Worm (Caenorhabditis elegans) whole organism, young adult: ENCODE measurements around the gene F20B6.9.

ENCODE experiments used
- B0019.2 ChIP-seq: fragments of 200-800 bp; sonication (Bioruptor generic); conservative IDR thresholded peaks from 2 replicates; pipeline ENCODE4 v1.3.6; 2022; ENCODE audit warnings: missing genetic modification reagents, missing genetic modification characterization, missing compliant biosample characterization
- B0261.1 ChIP-seq: sonication (generic microtip); optimal IDR thresholded peaks from 2 replicates; lab custom pipeline; 2016; ENCODE audit warnings: mild to moderate bottlenecking, missing genetic modification characterization, moderate library complexity, missing compliant biosample characterization
- D2030.7 ChIP-seq: fragments of 200-800 bp; sonication (Bioruptor generic); IDR thresholded peaks from 2 replicates; pipeline ENCODE4 v1.3.6; 2022; ENCODE audit warnings: missing genetic modification reagents, missing genetic modification characterization, missing compliant biosample characterization
- F10E7.11 ChIP-seq: sonication (generic microtip); optimal IDR thresholded peaks from 2 replicates; lab custom pipeline; 2017; ENCODE audit warnings: mild to moderate bottlenecking, missing genetic modification characterization, moderate library complexity, missing compliant biosample characterization
- F22D6.2 ChIP-seq: sonication (generic microtip); optimal IDR thresholded peaks from 2 replicates; lab custom pipeline; 2016; ENCODE audit warnings: mild to moderate bottlenecking, missing genetic modification characterization, missing compliant biosample characterization
- F23B12.7 ChIP-seq: sonication (generic microtip); optimal IDR thresholded peaks from 2 replicates; lab custom pipeline; 2017; ENCODE audit warnings: missing genetic modification characterization, mild to moderate bottlenecking, missing compliant biosample characterization, antibody characterized with exemption, moderate library complexity; ENCODE audit not compliant: insufficient read depth
- F33H1.4 ChIP-seq: fragments of 200-800 bp; sonication (Bioruptor generic); IDR thresholded peaks from 2 replicates; pipeline ENCODE4 v1.3.6; 2022; ENCODE audit warnings: missing genetic modification reagents, missing genetic modification characterization, missing compliant biosample characterization
- F37B4.10 ChIP-seq: fragments of 200-800 bp; sonication (Bioruptor generic); IDR thresholded peaks from 2 replicates; pipeline ENCODE4 v1.3.6; 2022; ENCODE audit warnings: missing genetic modification characterization, missing compliant biosample characterization
- F52B5.7 ChIP-seq: sonication (generic microtip); optimal IDR thresholded peaks from 2 replicates; lab custom pipeline; 2016; ENCODE audit warnings: mild to moderate bottlenecking, missing genetic modification characterization, missing compliant biosample characterization
- F55B11.4 ChIP-seq: sonication (generic microtip); optimal IDR thresholded peaks from 2 replicates; lab custom pipeline; 2016; ENCODE audit warnings: missing compliant biosample characterization, missing genetic modification characterization, borderline replicate concordance; ENCODE audit not compliant: insufficient read depth
- F57C9.4 ChIP-seq: sonication (generic microtip); optimal IDR thresholded peaks from 2 replicates; lab custom pipeline; 2017; ENCODE audit warnings: mild to moderate bottlenecking, missing genetic modification characterization, missing compliant biosample characterization
- K11D2.4 ChIP-seq: fragments of 200-800 bp; sonication (Bioruptor generic); IDR thresholded peaks from 2 replicates; pipeline ENCODE4 v1.3.6; 2022; ENCODE audit warnings: missing genetic modification reagents, missing genetic modification characterization, missing compliant biosample characterization
- Y53F4B.3 ChIP-seq: fragments of 200-800 bp; sonication (Bioruptor generic); IDR thresholded peaks from 2 replicates; pipeline ENCODE4 v1.3.6; 2022; ENCODE audit warnings: missing genetic modification reagents, missing genetic modification characterization, missing compliant biosample characterization
- akir-1 ChIP-seq: fragments of 200-800 bp; sonication (Bioruptor generic); optimal IDR thresholded peaks from 2 replicates; lab custom pipeline; 2018; ENCODE audit warnings: mild to moderate bottlenecking, missing genetic modification characterization, moderate library complexity, missing compliant biosample characterization
- atf-7 ChIP-seq: sonication (generic microtip); optimal IDR thresholded peaks from 2 replicates; lab custom pipeline; 2017; ENCODE audit warnings: mild to moderate bottlenecking, missing genetic modification characterization, missing compliant biosample characterization
- cebp-1 ChIP-seq, 2 experiments: fragments of 200-800 bp in 1 of 2; sonication (Bioruptor generic) in 1 of 2; sonication (generic microtip) in 1 of 2; IDR thresholded peaks in 1 of 2; optimal IDR thresholded peaks in 1 of 2; 2 replicates each; pipeline versions ENCODE4 v1.3.6 to Lab custom; 2017 to 2022; ENCODE audit warnings: missing compliant biosample characterization in 2 of 2, missing genetic modification characterization in 2 of 2, mild to moderate bottlenecking in 1 of 2, missing genetic modification reagents in 1 of 2, moderate library complexity in 1 of 2
- ceh-100 ChIP-seq: fragments of 200-800 bp; sonication (Bioruptor generic); IDR thresholded peaks from 2 replicates; pipeline ENCODE4 v1.3.6; 2022; ENCODE audit warnings: missing genetic modification reagents, missing genetic modification characterization, missing compliant biosample characterization
- die-1 ChIP-seq: sonication (generic microtip); optimal IDR thresholded peaks from 2 replicates; lab custom pipeline; 2016; ENCODE audit warnings: missing genotype, mild to moderate bottlenecking, missing genetic modification characterization, missing compliant biosample characterization
- dpff-1 ChIP-seq: sonication (generic microtip); optimal IDR thresholded peaks from 2 replicates; lab custom pipeline; 2017; ENCODE audit warnings: mild to moderate bottlenecking, missing genetic modification characterization, missing compliant biosample characterization
- egl-44 ChIP-seq: fragments of 200-800 bp; sonication (Bioruptor generic); IDR thresholded peaks from 2 replicates; pipeline ENCODE4 v1.3.6; 2022; ENCODE audit warnings: missing genetic modification reagents, missing genetic modification characterization, missing compliant biosample characterization
- fkh-3 ChIP-seq: sonication (generic microtip); optimal IDR thresholded peaks from 2 replicates; lab custom pipeline; 2016; ENCODE audit warnings: mild to moderate bottlenecking, missing genetic modification characterization, missing compliant biosample characterization
- him-1 ChIP-seq: sonication (generic microtip); optimal IDR thresholded peaks from 2 replicates; lab custom pipeline; 2016; ENCODE audit warnings: missing genotype, missing genetic modification reagents, missing genetic modification characterization, missing compliant biosample characterization
- hlh-12 ChIP-seq: sonication (generic microtip); optimal IDR thresholded peaks from 2 replicates; lab custom pipeline; 2016; ENCODE audit warnings: missing genetic modification characterization, missing compliant biosample characterization
- hmg-1.2 ChIP-seq: fragments of 200-800 bp; sonication (Bioruptor generic); IDR thresholded peaks from 2 replicates; pipeline ENCODE4 v1.3.6; 2022; ENCODE audit warnings: missing genetic modification reagents, missing genetic modification characterization, missing compliant biosample characterization
- hrde-1 ChIP-seq: sonication (generic microtip); optimal IDR thresholded peaks from 2 replicates; lab custom pipeline; 2016; ENCODE audit warnings: missing genetic modification characterization, mild to moderate bottlenecking, missing compliant biosample characterization, moderate library complexity, missing genotype, missing genetic modification reagents, borderline replicate concordance
- lin-35 ChIP-seq, 3 experiments: fragments of 150-350 bp in 2 of 3; sonication (generic microtip) in 1 of 3; optimal IDR thresholded peaks; 2 replicates each; lab custom pipeline; 2014 to 2018; ENCODE audit warnings: missing biosample characterization in 3 of 3, missing genetic modification characterization in 3 of 3, missing genetic modification reagents in 3 of 3
- lsl-1 ChIP-seq: fragments of 200-800 bp; sonication (Bioruptor generic); optimal IDR thresholded peaks from 2 replicates; lab custom pipeline; 2018; ENCODE audit warnings: mild to moderate bottlenecking, missing genetic modification characterization, moderate library complexity, missing compliant biosample characterization
- lsy-27 ChIP-seq: sonication (generic microtip); optimal IDR thresholded peaks from 2 replicates; lab custom pipeline; 2017; ENCODE audit warnings: missing genetic modification characterization, mild to moderate bottlenecking, missing compliant biosample characterization, antibody characterized with exemption, missing genotype, borderline replicate concordance; ENCODE audit not compliant: insufficient read depth
- madf-8 ChIP-seq: fragments of 200-800 bp; sonication (Bioruptor generic); conservative IDR thresholded peaks from 2 replicates; pipeline ENCODE4 v1.3.6; 2022; ENCODE audit warnings: missing genetic modification reagents, missing genetic modification characterization, missing compliant biosample characterization
- mxl-1 ChIP-seq: sonication (generic microtip); optimal IDR thresholded peaks from 2 replicates; lab custom pipeline; 2016; ENCODE audit warnings: missing genetic modification characterization, missing compliant biosample characterization
- nhr-120 ChIP-seq: fragments of 200-800 bp; sonication (Bioruptor generic); IDR thresholded peaks from 2 replicates; pipeline ENCODE4 v1.3.6; 2022; ENCODE audit warnings: missing genetic modification characterization, missing compliant biosample characterization
- nhr-90 ChIP-seq: sonication (generic microtip); optimal IDR thresholded peaks from 2 replicates; lab custom pipeline; 2016; ENCODE audit warnings: missing genotype, mild to moderate bottlenecking, missing genetic modification characterization, missing compliant biosample characterization
- pbrm-1 ChIP-seq: fragments of 200-800 bp; sonication (Bioruptor generic); IDR thresholded peaks from 2 replicates; pipeline ENCODE4 v1.3.6; 2022; ENCODE audit warnings: missing genetic modification reagents, missing genetic modification characterization, missing compliant biosample characterization
- sdz-38 ChIP-seq: sonication (generic microtip); optimal IDR thresholded peaks from 2 replicates; lab custom pipeline; 2016; ENCODE audit warnings: missing genotype, missing genetic modification characterization, missing compliant biosample characterization
- snpc-1.1 ChIP-seq: sonication (generic microtip); optimal IDR thresholded peaks from 2 replicates; lab custom pipeline; 2017; ENCODE audit warnings: missing genetic modification characterization, mild to moderate bottlenecking, missing compliant biosample characterization, antibody characterized with exemption, moderate library complexity, missing genotype, missing genetic modification reagents; ENCODE audit not compliant: insufficient read depth
- somi-1 ChIP-seq: fragments of 200-800 bp; sonication (Bioruptor generic); optimal IDR thresholded peaks from 2 replicates; lab custom pipeline; 2018; ENCODE audit warnings: mild to moderate bottlenecking, missing genetic modification characterization, missing compliant biosample characterization
- sptf-2 ChIP-seq: fragments of 200-800 bp; sonication (Bioruptor generic); optimal IDR thresholded peaks from 2 replicates; lab custom pipeline; 2018; ENCODE audit warnings: mild to moderate bottlenecking, missing genetic modification characterization, missing compliant biosample characterization
- tbp1 ChIP-seq: fragments of 200-800 bp; sonication (Bioruptor generic); optimal IDR thresholded peaks from 2 replicates; lab custom pipeline; 2018; ENCODE audit warnings: mild to moderate bottlenecking, missing genetic modification characterization, missing compliant biosample characterization
- unc-62 ChIP-seq: fragments of 150-350 bp; optimal IDR thresholded peaks from 2 replicates; lab custom pipeline; 2014; ENCODE audit warnings: missing biosample characterization, missing genetic modification reagents, missing genetic modification characterization
- zfh-2 ChIP-seq: fragments of 200-800 bp; sonication (Bioruptor generic); conservative IDR thresholded peaks from 2 replicates; pipeline ENCODE4 v1.3.6; 2022; ENCODE audit warnings: missing genetic modification reagents, missing genetic modification characterization, missing compliant biosample characterization
- zim-3 ChIP-seq: sonication (generic microtip); optimal IDR thresholded peaks from 2 replicates; lab custom pipeline; 2017; ENCODE audit warnings: mild to moderate bottlenecking, missing genetic modification characterization, moderate library complexity, missing compliant biosample characterization
- ztf-18 ChIP-seq: sonication (generic microtip); optimal IDR thresholded peaks from 2 replicates; lab custom pipeline; 2016; ENCODE audit warnings: missing genotype, mild to moderate bottlenecking, missing genetic modification characterization, missing compliant biosample characterization
- ztf-22 ChIP-seq: fragments of 200-800 bp; sonication (Bioruptor generic); optimal IDR thresholded peaks from 2 replicates; lab custom pipeline; 2018; ENCODE audit warnings: mild to moderate bottlenecking, missing genetic modification characterization, moderate library complexity, missing compliant biosample characterization
- ztf-25 ChIP-seq: fragments of 200-800 bp; sonication (Bioruptor generic); IDR thresholded peaks from 2 replicates; pipeline ENCODE4 v1.3.6; 2022; ENCODE audit warnings: missing genetic modification reagents, missing genetic modification characterization, missing compliant biosample characterization
- ztf-26 ChIP-seq: sonication (generic microtip); optimal IDR thresholded peaks from 2 replicates; lab custom pipeline; 2017; ENCODE audit warnings: missing genetic modification characterization, missing compliant biosample characterization
- ztf-3 ChIP-seq: fragments of 200-800 bp; sonication (Bioruptor generic); optimal IDR thresholded peaks from 2 replicates; lab custom pipeline; 2018; ENCODE audit warnings: mild to moderate bottlenecking, missing genetic modification characterization, missing compliant biosample characterization
- ztf-6 ChIP-seq: fragments of 200-800 bp; sonication (Bioruptor generic); IDR thresholded peaks from 2 replicates; pipeline ENCODE4 v1.3.6; 2022; ENCODE audit warnings: missing genetic modification reagents, missing genetic modification characterization, missing compliant biosample characterization

F20B6.9 gene

ce11 chrX:4190537-4191144 is 16.6 kb downstream of the F20B6.9 start, which contains the start of gene vha-12 (continued):
- TF ChIP-seq cebp-1 (GFP tag; IDR thresholded peaks at IDR 0.05; lab: Robert Waterston, UW) (no peak), cebp-1 (tag; optimal IDR thresholded peaks at IDR 0.05; lab: Kevin White, UChicago) (no peak), fkh-3 (no peak), akir-1 (peak; percentile 55), hmg-1.2 (peak; percentile 94), ceh-100 (GFP tag; lab: Robert Waterston, UW) (no peak; the same call in 1 of the 2 replicates), zfh-2 (peak; percentile 93), atf-7 (tag; lab: Kevin White, UChicago) (peak; percentile 63), nhr-90 (tag; lab: Kevin White, UChicago) (no peak), F37B4.10 (GFP tag; lab: Robert Waterston, UW) (no peak), lsl-1 (GFP tag; lab: Kevin White, UChicago) (no peak), unc-62 (GFP tag; lab: Kevin White, UChicago) (peak; percentile 66), mxl-1 (no peak), F33H1.4 (GFP tag; lab: Robert Waterston, UW) (peak; percentile 85), lin-35 (GFP tag; optimal IDR thresholded peaks at IDR 0.05; lab: Kevin White, UChicago) (peak in 1 of 3 experiments; percentile 75), madf-8 (GFP tag; lab: Robert Waterston, UW) (no peak), somi-1 (GFP tag; lab: Kevin White, UChicago) (peak; percentile 64), ztf-26 (tag; lab: Kevin White, UChicago) (peak; percentile 77), K11D2.4 (GFP tag; lab: Robert Waterston, UW) (peak; percentile 83), him-1 (tag; lab: Kevin White, UChicago) (no peak), B0019.2 (GFP tag; lab: Robert Waterston, UW) (no peak), D2030.7 (GFP tag; lab: Robert Waterston, UW) (no peak), pbrm-1 (peak; percentile 76), nhr-120 (no peak), ztf-22 (GFP tag; lab: Kevin White, UChicago) (no peak), snpc-1.1 (tag; lab: Kevin White, UChicago) (no peak), die-1 (tag; lab: Kevin White, UChicago) (no peak), ztf-18 (tag; lab: Kevin White, UChicago) (peak; percentile 26), tbp1 (GFP tag; lab: Kevin White, UChicago) (peak; percentile 46), F22D6.2 (tag; lab: Kevin White, UChicago) (no peak), F23B12.7 (peak; percentile 50), sdz-38 (tag; lab: Kevin White, UChicago) (no peak), hlh-12 (tag; lab: Kevin White, UChicago) (no peak), F57C9.4 (no peak), Y53F4B.3 (no peak), F52B5.7 (tag; lab: Kevin White, UChicago) (no peak), ztf-6 (no peak), F10E7.11 (tag; lab: Kevin White, UChicago) (no peak), hrde-1 (tag; lab: Kevin White, UChicago) (no peak)

ce11 chrX:4186656-4187055 is 20.6 kb downstream of the F20B6.9 start, which contains the start of gene mrp-6:
Gene mrp-6, minus strand, starts transcription at chrX:4186756.
- TF ChIP-seq dpff-1 (tag; lab: Kevin White, UChicago) (no peak), ztf-6 (no peak), zim-3 (tag; lab: Kevin White, UChicago) (no peak), F55B11.4 (tag; lab: Kevin White, UChicago) (no peak), sptf-2 (GFP tag; lab: Kevin White, UChicago) (no peak), lsy-27 (tag; lab: Kevin White, UChicago) (no peak), ztf-25 (no peak), D2030.7 (GFP tag; lab: Robert Waterston, UW) (no peak), egl-44 (GFP tag; lab: Robert Waterston, UW) (no peak), F10E7.11 (tag; lab: Kevin White, UChicago) (no peak), ztf-3 (GFP tag; lab: Kevin White, UChicago) (no peak), F52B5.7 (tag; lab: Kevin White, UChicago) (no peak), B0261.1 (no peak)
